ENCODE assay signal across 3 worm cellular contexts in genomic region chrIV:2177545-2177944, ce11.
TF ChIP-seq lines count a peak whose summit lies in the region.

hrpu-2 (plus strand) TSS chrIV:2177896.

TF ChIP-seq in whole organism, L1 larva, 84 proteins besides CTCF, POLR2A, EP300 and RAD21 (continued from another document and continues in another):
- TF ChIP-seq alr-1 (tag; optimal IDR thresholded peaks at IDR 0.05; lab: Kevin White, UChicago; ENCODE audit: borderline replicate concordance) (no peak), lir-3 (tag; optimal IDR thresholded peaks at IDR 0.05; lab: Kevin White, UChicago; ENCODE audit: poor library complexity) (no peak), nhr-20 (tag; optimal IDR thresholded peaks at IDR 0.05; lab: Kevin White, UChicago) (peak; percentile 83), isw-1 (GFP tag; IDR thresholded peaks at IDR 0.05; lab: Robert Waterston, UW) (peak; percentile 86), lin-15B (tag; optimal IDR thresholded peaks at IDR 0.05; lab: Kevin White, UChicago) (peak; percentile 75), ceh-82 (tag; optimal IDR thresholded peaks at IDR 0.05; lab: Kevin White, UChicago) (peak; percentile 86 to 94 (median 93)), nhr-11 (tag; optimal IDR thresholded peaks at IDR 0.05; lab: Kevin White, UChicago) (peak; percentile 64), grh-1 (GFP tag; IDR thresholded peaks at IDR 0.05; lab: Robert Waterston, UW) (peak; percentile 91), snu-23 (GFP tag; optimal IDR thresholded peaks at IDR 0.05; lab: Kevin White, UChicago) (peak; percentile 92), lin-35 (GFP tag; optimal IDR thresholded peaks at IDR 0.05; lab: Kevin White, UChicago) (peak; percentile 97 to 98), sptf-1 (tag; optimal IDR thresholded peaks at IDR 0.05; lab: Kevin White, UChicago) (no peak), unc-130 (tag; optimal IDR thresholded peaks at IDR 0.05; lab: Kevin White, UChicago) (peak; percentile 11), nhr-237 (tag; optimal IDR thresholded peaks at IDR 0.05; lab: Kevin White, UChicago) (peak; percentile 7), fkh-4 (tag; optimal IDR thresholded peaks at IDR 0.05; lab: Kevin White, UChicago; ENCODE audit: borderline replicate concordance) (peak; percentile 24), fkh-10 (GFP tag; optimal IDR thresholded peaks at IDR 0.05; lab: Kevin White, UChicago) (peak; percentile 77), elt-2 (tag; optimal IDR thresholded peaks at IDR 0.05; lab: Kevin White, UChicago) (peak; percentile 70), mep-1 (tag; optimal IDR thresholded peaks at IDR 0.05; lab: Kevin White, UChicago) (peak; percentile 94), C04F5.9 (tag; optimal IDR thresholded peaks at IDR 0.05; lab: Kevin White, UChicago) (peak; percentile 73), unc-86 (tag; optimal IDR thresholded peaks at IDR 0.05; lab: Kevin White, UChicago) (peak; percentile 88), lsy-2 (tag; optimal IDR thresholded peaks at IDR 0.05; lab: Kevin White, UChicago) (peak; percentile 91 to 93), sox-4 (tag; optimal IDR thresholded peaks at IDR 0.05; lab: Kevin White, UChicago) (peak; percentile 80), nhr-71 (tag; optimal IDR thresholded peaks at IDR 0.05; lab: Kevin White, UChicago) (peak; percentile 94), zip-4 (GFP tag; optimal IDR thresholded peaks at IDR 0.05; lab: Kevin White, UChicago) (peak; percentile 84), nhr-77 (tag; optimal IDR thresholded peaks at IDR 0.05; lab: Kevin White, UChicago) (peak; percentile 65), C16A3.4 (tag; optimal IDR thresholded peaks at IDR 0.05; lab: Kevin White, UChicago) (peak; percentile 75), vab-15 (tag; optimal IDR thresholded peaks at IDR 0.05; lab: Kevin White, UChicago) (no peak), unc-62 (GFP tag; optimal IDR thresholded peaks at IDR 0.05; lab: Kevin White, UChicago) (no peak), unc-98 (GFP tag; IDR thresholded peaks at IDR 0.05; lab: Robert Waterston, UW) (peak; percentile 41; the same call in 1 of the 2 replicates), hlh-4 (tag; optimal IDR thresholded peaks at IDR 0.05; lab: Kevin White, UChicago) (no peak), nhr-47 (tag; optimal IDR thresholded peaks at IDR 0.05; lab: Kevin White, UChicago) (peak; percentile 95), tbx-2 (tag; optimal IDR thresholded peaks at IDR 0.05; lab: Kevin White, UChicago) (peak; percentile 93), pax-3 (tag; optimal IDR thresholded peaks at IDR 0.05; lab: Kevin White, UChicago) (peak; percentile 80), mdl-1 (tag; optimal IDR thresholded peaks at IDR 0.05; lab: Kevin White, UChicago) (peak in 1 of 2 experiments; percentile 80), mab-9 (GFP tag; IDR thresholded peaks at IDR 0.05; lab: Robert Waterston, UW) (peak; percentile 86), xbp-1 (tag; optimal IDR thresholded peaks at IDR 0.05; lab: Kevin White, UChicago) (peak; percentile 86), pag-3 (tag; optimal IDR thresholded peaks at IDR 0.05; lab: Kevin White, UChicago; ENCODE audit: borderline replicate concordance, insufficient read depth) (no peak), skn-1 (tag; optimal IDR thresholded peaks at IDR 0.05; lab: Kevin White, UChicago) (peak; percentile 80), lin-13 (GFP tag; optimal IDR thresholded peaks at IDR 0.05; lab: Kevin White, UChicago) (peak; percentile 90), ztf-4 (tag; optimal IDR thresholded peaks at IDR 0.05; lab: Kevin White, UChicago) (peak; percentile 75), unc-30 (tag; optimal IDR thresholded peaks at IDR 0.05; lab: Kevin White, UChicago) (peak; percentile 13), fkh-8 (tag; optimal IDR thresholded peaks at IDR 0.05; lab: Kevin White, UChicago) (peak; percentile 85), nhr-12 (tag; optimal IDR thresholded peaks at IDR 0.05; lab: Kevin White, UChicago) (no peak), nhr-90 (tag; optimal IDR thresholded peaks at IDR 0.05; lab: Kevin White, UChicago; ENCODE audit: poor library complexity) (peak; percentile 90)

TF ChIP-seq in whole organism, L3 larva, 47 proteins besides CTCF, POLR2A, EP300 and RAD21 (continued from another document):
- TF ChIP-seq nhr-76 (tag; optimal IDR thresholded peaks at IDR 0.05; lab: Kevin White, UChicago) = no peak
- no peak for TF ChIP-seq egl-5 (tag; optimal IDR thresholded peaks at IDR 0.05; lab: Kevin White, UChicago)
- TF ChIP-seq ceh-16 (tag; optimal IDR thresholded peaks at IDR 0.05; lab: Kevin White, UChicago) = no peak
- TF ChIP-seq elt-2 (tag; optimal IDR thresholded peaks at IDR 0.05; lab: Kevin White, UChicago) = peak; percentile 36
- TF ChIP-seq nhr-23 (tag; optimal IDR thresholded peaks at IDR 0.05; lab: Kevin White, UChicago) = peak; percentile 78
- TF ChIP-seq elt-1 (tag; optimal IDR thresholded peaks at IDR 0.05; lab: Kevin White, UChicago) = no peak
- TF ChIP-seq aly-2 (tag; optimal IDR thresholded peaks at IDR 0.05; lab: Kevin White, UChicago) = no peak
- no peak for TF ChIP-seq ZK546.5 (tag; optimal IDR thresholded peaks at IDR 0.05; lab: Kevin White, UChicago)
- no peak for TF ChIP-seq ztf-11 (tag; optimal IDR thresholded peaks at IDR 0.05; lab: Kevin White, UChicago)
- peak; percentile 78 for TF ChIP-seq fkh-10 (GFP tag; optimal IDR thresholded peaks at IDR 0.05; lab: Kevin White, UChicago)
- TF ChIP-seq ama-1 (optimal IDR thresholded peaks at IDR 0.05; lab: Kevin White, UChicago) = peak; percentile 24
- TF ChIP-seq lsy-12 (tag; optimal IDR thresholded peaks at IDR 0.05; lab: Kevin White, UChicago) = peak; percentile 76
- no peak for TF ChIP-seq ztf-4 (tag; optimal IDR thresholded peaks at IDR 0.05; lab: Kevin White, UChicago)
- TF ChIP-seq hmg-11 (tag; optimal IDR thresholded peaks at IDR 0.05; lab: Kevin White, UChicago) = peak; percentile 9
- peak; percentile 68 for TF ChIP-seq nhr-25 (tag; optimal IDR thresholded peaks at IDR 0.05; lab: Kevin White, UChicago)
- TF ChIP-seq eor-1 (tag; optimal IDR thresholded peaks at IDR 0.05; lab: Kevin White, UChicago) = no peak
- TF ChIP-seq elt-3 (tag; optimal IDR thresholded peaks at IDR 0.05; lab: Kevin White, UChicago) = no peak
- TF ChIP-seq pqm-1 (tag; optimal IDR thresholded peaks at IDR 0.05; lab: Kevin White, UChicago) = no peak
- TF ChIP-seq tbx-2 (tag; optimal IDR thresholded peaks at IDR 0.05; lab: Kevin White, UChicago) = peak; percentile 79
- peak; percentile 65 for TF ChIP-seq R02D3.7 (tag; optimal IDR thresholded peaks at IDR 0.05; lab: Kevin White, UChicago)
- TF ChIP-seq skn-1 (tag; optimal IDR thresholded peaks at IDR 0.05; lab: Kevin White, UChicago) = peak; percentile 81
- no peak for TF ChIP-seq fos-1 (tag; optimal IDR thresholded peaks at IDR 0.05; lab: Kevin White, UChicago)
- no peak for TF ChIP-seq nhr-12 (tag; optimal IDR thresholded peaks at IDR 0.05; lab: Kevin White, UChicago)
- TF ChIP-seq nhr-67 (tag; optimal IDR thresholded peaks at IDR 0.05; lab: Kevin White, UChicago) = no peak
- TF ChIP-seq pha-4 (tag; optimal IDR thresholded peaks at IDR 0.05; lab: Kevin White, UChicago) = peak; percentile 78
- peak; percentile 68 for TF ChIP-seq snpc-4 (tag; optimal IDR thresholded peaks at IDR 0.05; lab: Kevin White, UChicago)
- TF ChIP-seq nfya-1 (tag; optimal IDR thresholded peaks at IDR 0.05; lab: Kevin White, UChicago; ENCODE audit: insufficient read depth) = peak; percentile 84
- TF ChIP-seq egl-27 (tag; optimal IDR thresholded peaks at IDR 0.05; lab: Kevin White, UChicago) = peak; percentile 16

TF ChIP-seq in whole organism, young adult, 124 proteins besides CTCF, POLR2A, EP300 and RAD21 (continued from another document):
- TF ChIP-seq attf-3 (GFP tag; conservative IDR thresholded peaks at IDR 0.05; lab: Robert Waterston, UW) (peak; percentile 46; the same call in 1 of the 2 replicates), lin-40 (tag; optimal IDR thresholded peaks at IDR 0.05; lab: Kevin White, UChicago) (peak; percentile 92), repo-1 (tag; optimal IDR thresholded peaks at IDR 0.05; lab: Kevin White, UChicago) (peak; percentile 75), ekl-4 (GFP tag; IDR thresholded peaks at IDR 0.05; lab: Robert Waterston, UW) (peak; percentile 89), chd-7 (tag; optimal IDR thresholded peaks at IDR 0.05; lab: Kevin White, UChicago) (peak; percentile 25), B0035.1 (tag; optimal IDR thresholded peaks at IDR 0.05; lab: Kevin White, UChicago) (no peak), dpl-1 (GFP tag; optimal IDR thresholded peaks at IDR 0.05; lab: Kevin White, UChicago) (peak; percentile 90), F57A8.1 (GFP tag; optimal IDR thresholded peaks at IDR 0.05; lab: Kevin White, UChicago) (no peak), unc-130 (GFP tag; optimal IDR thresholded peaks at IDR 0.05; lab: Kevin White, UChicago) (peak; percentile 13), lir-1 (GFP tag; conservative IDR thresholded peaks at IDR 0.05; lab: Robert Waterston, UW) (no peak), ztf-26 (tag; optimal IDR thresholded peaks at IDR 0.05; lab: Kevin White, UChicago) (peak; percentile 75), ztf-18 (tag; optimal IDR thresholded peaks at IDR 0.05; lab: Kevin White, UChicago) (peak; percentile 96), Y56A3A.18 (GFP tag; IDR thresholded peaks at IDR 0.05; lab: Robert Waterston, UW) (no peak), Y53G8AR.9 (GFP tag; conservative IDR thresholded peaks at IDR 0.05; lab: Robert Waterston, UW) (peak; percentile 75), gei-17 (GFP tag; optimal IDR thresholded peaks at IDR 0.05; lab: Kevin White, UChicago) (no peak), B0261.1 (tag; optimal IDR thresholded peaks at IDR 0.05; lab: Kevin White, UChicago) (no peak), F52B5.7 (tag; optimal IDR thresholded peaks at IDR 0.05; lab: Kevin White, UChicago) (no peak), fkh-3 (tag; optimal IDR thresholded peaks at IDR 0.05; lab: Kevin White, UChicago) (no peak), attf-5 (GFP tag; optimal IDR thresholded peaks at IDR 0.05; lab: Kevin White, UChicago) (peak; percentile 76), Y67H2A.10 (GFP tag; conservative IDR thresholded peaks at IDR 0.05; lab: Robert Waterston, UW) (no peak), atf-7 (tag; optimal IDR thresholded peaks at IDR 0.05; lab: Kevin White, UChicago) (peak; percentile 40), B0336.3 (GFP tag; IDR thresholded peaks at IDR 0.05; lab: Robert Waterston, UW) (peak; percentile 63), rpc-1 (optimal IDR thresholded peaks at IDR 0.05; lab: Kevin White, UChicago) (no peak), rpc-1 (tag; optimal IDR thresholded peaks at IDR 0.05; lab: Kevin White, UChicago) (no peak), tlf-1 (GFP tag; optimal IDR thresholded peaks at IDR 0.05; lab: Kevin White, UChicago) (peak; percentile 47), K11D2.4 (GFP tag; IDR thresholded peaks at IDR 0.05; lab: Robert Waterston, UW) (peak; percentile 83), tbp1 (GFP tag; optimal IDR thresholded peaks at IDR 0.05; lab: Kevin White, UChicago) (peak; percentile 56), ceh-100 (GFP tag; IDR thresholded peaks at IDR 0.05; lab: Robert Waterston, UW) (peak; percentile 61), F39B2.1 (GFP tag; IDR thresholded peaks at IDR 0.05; lab: Robert Waterston, UW) (no peak), die-1 (tag; optimal IDR thresholded peaks at IDR 0.05; lab: Kevin White, UChicago) (no peak), snpc-1.1 (tag; optimal IDR thresholded peaks at IDR 0.05; lab: Kevin White, UChicago; ENCODE audit: insufficient read depth) (no peak), madf-6 (GFP tag; IDR thresholded peaks at IDR 0.05; lab: Robert Waterston, UW) (peak; percentile 72), efl-1 (GFP tag; optimal IDR thresholded peaks at IDR 0.05; lab: Kevin White, UChicago) (peak; percentile 78), ceh-27 (GFP tag; optimal IDR thresholded peaks at IDR 0.05; lab: Kevin White, UChicago) (peak; percentile 52), mxl-1 (tag; optimal IDR thresholded peaks at IDR 0.05; lab: Kevin White, UChicago) (no peak), nhr-27 (tag; optimal IDR thresholded peaks at IDR 0.05; lab: Kevin White, UChicago) (no peak), K12H6.12 (tag; optimal IDR thresholded peaks at IDR 0.05; lab: Kevin White, UChicago) (peak; percentile 47), F22D6.2 (tag; optimal IDR thresholded peaks at IDR 0.05; lab: Kevin White, UChicago) (peak; percentile 15), lin-35 (GFP tag; optimal IDR thresholded peaks at IDR 0.05; lab: Kevin White, UChicago) (peak; percentile 48 to 96 (median 80)), egl-44 (GFP tag; IDR thresholded peaks at IDR 0.05; lab: Robert Waterston, UW) (no peak), athp-1 (tag; optimal IDR thresholded peaks at IDR 0.05; lab: Kevin White, UChicago) (no peak), F49E8.2 (tag; optimal IDR thresholded peaks at IDR 0.05; lab: Kevin White, UChicago; ENCODE audit: insufficient read depth) (peak; percentile 6), rcor-1 (GFP tag; IDR thresholded peaks at IDR 0.05; lab: Robert Waterston, UW) (peak; percentile 85), akir-1 (GFP tag; optimal IDR thresholded peaks at IDR 0.05; lab: Kevin White, UChicago) (no peak), madf-3 (GFP tag; IDR thresholded peaks at IDR 0.05; lab: Robert Waterston, UW) (no peak), dpff-1 (tag; optimal IDR thresholded peaks at IDR 0.05; lab: Kevin White, UChicago) (no peak), sdz-38 (tag; optimal IDR thresholded peaks at IDR 0.05; lab: Kevin White, UChicago) (no peak), ZK185.1 (tag; optimal IDR thresholded peaks at IDR 0.05; lab: Kevin White, UChicago; ENCODE audit: poor library complexity, severe bottlenecking) (peak; percentile 69), lag-1 (GFP tag; IDR thresholded peaks at IDR 0.05; lab: Robert Waterston, UW) (no peak), hmg-20 (GFP tag; IDR thresholded peaks at IDR 0.05; lab: Robert Waterston, UW) (no peak; the same call in 1 of the 2 replicates), hsf-1 (GFP tag; IDR thresholded peaks at IDR 0.05; lab: Robert Waterston, UW) (no peak)
